Worm (Caenorhabditis elegans) whole organism, early embryonic: ENCODE measurements around the gene Y49E10.21.

Source experiments
- B0310.2 ChIP-seq: sonication (generic microtip); optimal IDR thresholded peaks from 2 replicates; lab custom pipeline; 2016; ENCODE audit warnings: mild to moderate bottlenecking, missing genetic modification characterization, missing compliant biosample characterization
- F13C5.2 ChIP-seq: sonication (generic microtip); optimal IDR thresholded peaks from 2 replicates; lab custom pipeline; 2017; ENCODE audit warnings: mild to moderate bottlenecking, missing genetic modification characterization, inconsistent platforms, missing compliant biosample characterization
- aly-1 ChIP-seq: sonication (generic microtip); optimal IDR thresholded peaks from 2 replicates; lab custom pipeline; 2016; ENCODE audit warnings: missing genetic modification characterization, missing compliant biosample characterization
- ama-1 ChIP-seq: fragments of 150-350 bp; optimal IDR thresholded peaks from 2 replicates; lab custom pipeline; 2014
- ceh-36 ChIP-seq: sonication (generic microtip); optimal IDR thresholded peaks from 2 replicates; lab custom pipeline; 2016; ENCODE audit warnings: missing genetic modification characterization, inconsistent platforms, missing compliant biosample characterization
- flt-1 ChIP-seq: fragments of 200-800 bp; sonication (Bioruptor generic); IDR thresholded peaks from 2 replicates; pipeline ENCODE4 v1.3.6; 2022; ENCODE audit warnings: missing genetic modification characterization, missing compliant biosample characterization
- hmbx-1 ChIP-seq: sonication (generic microtip); optimal IDR thresholded peaks from 2 replicates; lab custom pipeline; 2016; ENCODE audit warnings: mild to moderate bottlenecking, missing genetic modification characterization, missing compliant biosample characterization
- hnd-1 ChIP-seq: sonication (generic microtip); optimal IDR thresholded peaks from 2 replicates; lab custom pipeline; 2016; ENCODE audit warnings: missing genetic modification characterization, missing compliant biosample characterization
- pes-1 ChIP-seq: fragments of 200-800 bp; sonication (Bioruptor generic); IDR thresholded peaks from 2 replicates; pipeline ENCODE4 v1.3.6; 2022; ENCODE audit warnings: missing genetic modification reagents, missing genetic modification characterization, missing compliant biosample characterization
- scrt-1 ChIP-seq: fragments of 200-800 bp; sonication (Bioruptor generic); IDR thresholded peaks from 2 replicates; pipeline ENCODE4 v1.3.6; 2022; ENCODE audit warnings: missing genetic modification characterization, missing compliant biosample characterization
- sea-1 ChIP-seq: fragments of 200-800 bp; sonication (Bioruptor generic); conservative IDR thresholded peaks from 2 replicates; pipeline ENCODE4 v1.3.6; 2022; ENCODE audit warnings: missing genetic modification characterization, missing compliant biosample characterization
- tbx-11 ChIP-seq: fragments of 200-800 bp; sonication (Bioruptor generic); IDR thresholded peaks from 2 replicates; pipeline ENCODE4 v1.3.6; 2022; ENCODE audit warnings: missing genetic modification characterization, missing compliant biosample characterization
- tbx-37 ChIP-seq: fragments of 200-800 bp; sonication (Bioruptor generic); conservative IDR thresholded peaks from 2 replicates; pipeline ENCODE4 v1.3.6; 2022; ENCODE audit warnings: missing genetic modification reagents, missing genetic modification characterization, missing compliant biosample characterization
- tra-4 ChIP-seq: sonication (generic microtip); optimal IDR thresholded peaks from 2 replicates; lab custom pipeline; 2017; ENCODE audit warnings: missing genetic modification characterization, missing compliant biosample characterization

ce11 chrIII:12466310-12466709 is 8.9 kb downstream of the Y49E10.21 start, which contains the start of gene pstk-1:
- no peak for TF ChIP-seq hnd-1 (tag; lab: Kevin White, UChicago)
- TF ChIP-seq ama-1 (lab: Kevin White, UChicago), result no peak
- TF ChIP-seq sea-1 (GFP tag; lab: Robert Waterston, UW), result no peak
- TF ChIP-seq tbx-11 (GFP tag; lab: Robert Waterston, UW), result no peak
- TF ChIP-seq tbx-37 (GFP tag; lab: Robert Waterston, UW), result no peak
- no peak for TF ChIP-seq flt-1
- TF ChIP-seq tra-4, result no peak
- TF ChIP-seq scrt-1, result no peak
- TF ChIP-seq ceh-36 (tag; lab: Kevin White, UChicago), result no peak
- TF ChIP-seq B0310.2 (tag; lab: Kevin White, UChicago), result no peak
- no peak for TF ChIP-seq F13C5.2 (tag; lab: Kevin White, UChicago)
- no peak for TF ChIP-seq aly-1
- TF ChIP-seq pes-1, result no peak
- TF ChIP-seq hmbx-1 (tag; lab: Kevin White, UChicago), result no peak
